Fruit fly (Drosophila melanogaster) whole organism, adult: ENCODE data around the gene mei-218.

Experiments
- CG11617 ChIP-seq: fragments of 200-800 bp; sonication (Bioruptor generic); optimal IDR thresholded peaks from 2 replicates; lab custom pipeline; 2017; ENCODE audit warnings: mild to moderate bottlenecking, missing biosample characterization, missing genetic modification reagents, missing genetic modification characterization
- CG12768 ChIP-seq: fragments of 200-800 bp; sonication (Bioruptor generic); optimal IDR thresholded peaks from 2 replicates; lab custom pipeline; 2017; ENCODE audit warnings: missing biosample characterization, missing genetic modification characterization, mild to moderate bottlenecking, moderate library complexity, missing genetic modification reagents
- CG14711 ChIP-seq: fragments of 200-800 bp; sonication (Bioruptor generic); optimal IDR thresholded peaks from 2 replicates; lab custom pipeline; 2018; ENCODE audit warnings: missing biosample characterization, mild to moderate bottlenecking, missing genetic modification characterization, moderate library complexity
- CG1620 ChIP-seq: fragments of 200-800 bp; sonication (Bioruptor generic); optimal IDR thresholded peaks from 2 replicates; lab custom pipeline; 2016; ENCODE audit warnings: missing biosample characterization, missing genetic modification characterization
- CG33017 ChIP-seq: fragments of 200-800 bp; sonication (Bioruptor generic); optimal IDR thresholded peaks from 2 replicates; lab custom pipeline; 2018; ENCODE audit warnings: missing biosample characterization, mild to moderate bottlenecking, missing genetic modification characterization, moderate library complexity
- CG5204 ChIP-seq: fragments of 200-800 bp; sonication (Bioruptor generic); optimal IDR thresholded peaks from 2 replicates; lab custom pipeline; 2016; ENCODE audit warnings: missing biosample characterization, missing genetic modification characterization
- CG7045 ChIP-seq: fragments of 200-800 bp; sonication (Bioruptor generic); optimal IDR thresholded peaks from 2 replicates; lab custom pipeline; 2017; ENCODE audit warnings: missing biosample characterization, mild to moderate bottlenecking, missing genetic modification characterization
- CG7101 ChIP-seq: fragments of 200-800 bp; sonication (Bioruptor generic); optimal IDR thresholded peaks from 2 replicates; lab custom pipeline; 2018; ENCODE audit warnings: missing biosample characterization, mild to moderate bottlenecking, missing genetic modification characterization, moderate library complexity
- Clk ChIP-seq: fragments of 200-800 bp; sonication (Bioruptor generic); optimal IDR thresholded peaks from 2 replicates; lab custom pipeline; 2017; ENCODE audit warnings: missing biosample characterization, missing genetic modification characterization
- Crg-1 ChIP-seq: fragments of 200-800 bp; sonication (Bioruptor generic); optimal IDR thresholded peaks from 2 replicates; lab custom pipeline; 2016; ENCODE audit warnings: missing biosample characterization, missing genetic modification characterization
- Hr96 ChIP-seq: fragments of 200-800 bp; sonication (Bioruptor generic); optimal IDR thresholded peaks from 2 replicates; lab custom pipeline; 2016; ENCODE audit warnings: missing biosample characterization, missing genetic modification characterization
- Mnt ChIP-seq: fragments of 200-800 bp; sonication (Bioruptor generic); optimal IDR thresholded peaks from 2 replicates; lab custom pipeline; 2016; ENCODE audit warnings: missing biosample characterization, mild to moderate bottlenecking, missing genetic modification characterization
- bab1 ChIP-seq: fragments of 200-800 bp; sonication (Bioruptor generic); optimal IDR thresholded peaks from 3 replicates; lab custom pipeline; 2019; ENCODE audit warnings: missing biosample characterization, mild to moderate bottlenecking, missing genetic modification characterization, moderate library complexity
- cic ChIP-seq: fragments of 200-800 bp; sonication (Bioruptor generic); optimal IDR thresholded peaks from 2 replicates; lab custom pipeline; 2017; ENCODE audit warnings: missing biosample characterization, mild to moderate bottlenecking, missing genetic modification characterization, moderate library complexity
- cnc ChIP-seq, 2 experiments: fragments of >200 bp; optimal IDR thresholded peaks; 2 replicates each; lab custom pipeline; 2017
- kay ChIP-seq: fragments of 200-800 bp; sonication (Bioruptor generic); peaks from one replicate; lab custom pipeline; 2016; ENCODE audit warnings: missing biosample characterization, missing genetic modification characterization, borderline replicate concordance
- ovo ChIP-seq: fragments of 200-800 bp; sonication (Bioruptor generic); optimal IDR thresholded peaks from 2 replicates; lab custom pipeline; 2016; ENCODE audit warnings: missing biosample characterization, missing genetic modification characterization
- pad ChIP-seq: fragments of 200-800 bp; sonication (Bioruptor generic); optimal IDR thresholded peaks from 3 replicates; lab custom pipeline; 2017; ENCODE audit warnings: missing biosample characterization, missing genetic modification characterization, mild to moderate bottlenecking, moderate library complexity, missing genetic modification reagents
- tj ChIP-seq: fragments of 200-800 bp; sonication (Bioruptor generic); optimal IDR thresholded peaks from 3 replicates; lab custom pipeline; 2017; ENCODE audit warnings: missing biosample characterization, mild to moderate bottlenecking, missing genetic modification characterization, moderate library complexity
- toe ChIP-seq: fragments of 200-800 bp; sonication (Bioruptor generic); optimal IDR thresholded peaks from 2 replicates; lab custom pipeline; 2016; ENCODE audit warnings: missing biosample characterization, missing genetic modification characterization

The mei-218 gene

DNA sequence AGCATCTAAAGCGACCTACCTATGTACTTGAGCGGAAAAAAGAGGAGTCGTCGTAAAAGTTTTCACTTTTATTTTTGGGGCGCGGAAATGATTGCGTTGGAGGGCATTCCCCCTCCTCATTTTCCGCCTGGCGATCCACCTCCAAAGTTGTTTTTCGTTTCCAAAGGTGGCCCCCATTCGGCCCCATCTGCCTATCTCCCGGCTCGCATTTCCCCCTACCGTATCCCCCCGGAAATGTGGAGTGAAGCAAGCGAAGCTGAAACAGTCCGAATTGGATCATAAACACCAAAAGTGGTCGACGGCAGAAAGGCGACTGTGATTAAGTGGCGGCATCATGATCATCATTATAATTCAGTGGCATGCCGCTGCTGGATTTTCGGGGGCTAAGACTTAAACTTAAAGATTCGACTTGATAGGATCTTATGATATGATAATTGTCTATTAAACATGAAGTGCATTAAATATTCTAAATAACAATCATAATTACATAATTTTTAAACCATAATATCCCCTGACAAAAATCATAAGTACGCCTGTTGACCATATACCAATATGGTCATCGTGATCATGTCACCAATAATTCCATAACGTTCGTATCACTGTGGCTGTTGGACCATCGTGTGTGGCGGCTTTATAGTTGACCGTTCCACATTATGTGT lies 19.1 kb downstream of the mei-218 start:
- TF ChIP-seq Mnt (GFP tag; lab: Kevin White, UChicago), result no peak
- no peak for TF ChIP-seq CG7045
- TF ChIP-seq Hr96 (GFP tag; lab: Kevin White, UChicago), result no peak
- no peak for TF ChIP-seq CG7101
- no peak for TF ChIP-seq CG1620 (GFP tag; lab: Kevin White, UChicago)
- TF ChIP-seq CG12768 (GFP tag; lab: Kevin White, UChicago), result no peak
- TF ChIP-seq CG11617, result no peak
- TF ChIP-seq Clk (GFP tag; lab: Kevin White, UChicago), result no peak
- TF ChIP-seq toe (GFP tag; lab: Kevin White, UChicago), result no peak
- no peak for TF ChIP-seq cic
- TF ChIP-seq CG5204, result no peak
- no peak for TF ChIP-seq pad (GFP tag; lab: Kevin White, UChicago)
- TF ChIP-seq kay (GFP tag; lab: Kevin White, UChicago), result no peak

DNA sequence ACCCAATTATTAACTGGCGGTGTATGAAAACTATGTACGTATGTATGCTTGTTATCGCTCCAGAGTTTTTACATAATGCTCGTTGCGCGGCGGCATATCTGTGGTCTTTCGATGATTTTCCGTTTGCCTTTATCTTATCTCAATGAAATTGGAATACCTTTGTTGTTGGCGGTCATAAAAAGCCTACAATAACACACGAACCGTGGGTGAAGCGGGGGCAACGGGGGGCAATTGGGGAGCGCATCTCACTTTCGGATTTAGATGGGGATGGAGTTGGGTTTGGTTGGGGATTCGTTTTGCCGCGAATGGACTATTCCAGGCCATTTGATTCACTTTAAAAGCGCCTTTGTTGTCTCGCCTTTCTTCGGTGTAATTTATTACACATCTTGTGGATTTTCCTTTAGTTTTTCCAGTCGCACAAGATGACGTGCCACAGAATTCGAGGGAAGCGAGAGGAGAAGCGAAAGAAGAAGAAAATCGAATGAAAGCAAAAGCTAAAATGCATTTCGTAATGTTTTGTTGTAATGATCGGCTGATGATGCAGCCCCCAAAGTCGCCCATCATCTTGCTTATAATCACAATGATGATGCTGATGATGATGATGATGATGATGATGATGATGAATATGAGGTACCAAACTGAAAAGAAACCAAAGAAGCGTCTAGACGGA lies 20.2 kb downstream of the mei-218 start:
- TF ChIP-seq CG7045, result no peak
- TF ChIP-seq cic, result no peak
- no peak for TF ChIP-seq cnc (optimal IDR thresholded peaks at IDR 0.05; lab: Kevin White, UChicago)
- no peak for TF ChIP-seq kay (GFP tag; lab: Kevin White, UChicago)
- TF ChIP-seq CG33017 (tag; lab: Kevin White, UChicago), result no peak
- no peak for TF ChIP-seq CG5204
- TF ChIP-seq toe (GFP tag; lab: Kevin White, UChicago), result no peak
- no peak for TF ChIP-seq CG7101
- no peak for TF ChIP-seq tj
- no peak for TF ChIP-seq CG12768 (GFP tag; lab: Kevin White, UChicago)
- no peak for TF ChIP-seq CG14711
- no peak for TF ChIP-seq bab1 (GFP tag; lab: Kevin White, UChicago)
- no peak for TF ChIP-seq Mnt (GFP tag; lab: Kevin White, UChicago)
- TF ChIP-seq CG1620 (GFP tag; lab: Kevin White, UChicago), result no peak
- TF ChIP-seq Hr96 (GFP tag; lab: Kevin White, UChicago), result no peak
- no peak for TF ChIP-seq Clk (GFP tag; lab: Kevin White, UChicago)
- TF ChIP-seq CG11617, result no peak
- TF ChIP-seq pad (GFP tag; lab: Kevin White, UChicago), result no peak

DNA sequence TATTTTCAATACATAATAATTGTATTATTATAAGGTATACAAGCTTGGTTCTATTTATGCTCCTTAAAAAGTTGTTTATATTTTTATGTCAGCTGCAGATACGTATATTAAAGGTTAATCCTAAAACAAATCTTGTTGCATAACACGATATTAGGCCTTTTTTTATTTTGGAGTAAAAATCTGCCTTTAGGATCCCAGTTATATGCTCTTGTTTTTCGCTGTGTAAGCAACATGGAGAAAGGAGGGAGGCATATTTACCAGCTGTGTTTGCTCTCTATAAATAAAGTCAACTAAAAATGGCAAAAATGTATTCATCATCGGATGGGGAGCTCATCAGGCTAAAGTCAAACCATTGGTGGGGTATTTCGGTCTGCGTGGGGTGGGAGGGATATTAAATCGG lies 21.2 kb downstream of the mei-218 start:
- TF ChIP-seq CG14711 (peak; percentile 11), tj (no peak), CG12768 (GFP tag; lab: Kevin White, UChicago) (no peak), Clk (GFP tag; lab: Kevin White, UChicago) (no peak), Hr96 (GFP tag; lab: Kevin White, UChicago) (no peak), CG11617 (no peak), CG5204 (no peak), pad (GFP tag; lab: Kevin White, UChicago) (peak; percentile 28), bab1 (GFP tag; lab: Kevin White, UChicago) (no peak)

DNA sequence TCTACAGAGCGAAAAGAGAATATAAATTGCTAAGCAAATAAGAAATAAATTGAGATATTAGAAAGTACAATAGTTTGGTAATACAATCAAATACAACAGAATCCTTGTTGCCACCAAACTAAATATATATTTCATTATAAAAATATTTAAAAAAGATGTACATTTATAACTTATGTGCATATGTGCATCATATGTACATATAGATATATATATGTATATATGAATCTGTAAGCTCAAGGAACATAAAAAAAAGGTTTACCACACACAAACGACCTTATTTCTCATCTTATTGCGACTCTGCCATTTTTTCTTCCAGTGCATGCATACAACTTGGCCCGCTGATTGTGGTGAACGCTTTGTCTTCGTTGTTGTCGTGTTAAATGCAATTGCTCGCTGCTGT lies 29.5 kb downstream of the mei-218 start:
- TF ChIP-seq cnc (optimal IDR thresholded peaks at IDR 0.05; lab: Kevin White, UChicago) (no peak), CG11617 (peak; percentile 62), bab1 (GFP tag; lab: Kevin White, UChicago) (peak; percentile 50), Clk (GFP tag; lab: Kevin White, UChicago) (no peak), tj (peak; percentile 21), CG7045 (no peak), CG1620 (GFP tag; lab: Kevin White, UChicago) (no peak), CG7101 (peak; percentile 48), CG33017 (tag; lab: Kevin White, UChicago) (peak; percentile 15), CG14711 (peak; percentile 39), Hr96 (GFP tag; lab: Kevin White, UChicago) (no peak), toe (GFP tag; lab: Kevin White, UChicago) (no peak), CG12768 (GFP tag; lab: Kevin White, UChicago) (no peak), pad (GFP tag; lab: Kevin White, UChicago) (no peak), Crg-1 (GFP tag; lab: Kevin White, UChicago) (no peak), kay (GFP tag; lab: Kevin White, UChicago) (no peak), ovo (no peak), cic (no peak), CG5204 (no peak), Mnt (GFP tag; lab: Kevin White, UChicago) (no peak)

DNA sequence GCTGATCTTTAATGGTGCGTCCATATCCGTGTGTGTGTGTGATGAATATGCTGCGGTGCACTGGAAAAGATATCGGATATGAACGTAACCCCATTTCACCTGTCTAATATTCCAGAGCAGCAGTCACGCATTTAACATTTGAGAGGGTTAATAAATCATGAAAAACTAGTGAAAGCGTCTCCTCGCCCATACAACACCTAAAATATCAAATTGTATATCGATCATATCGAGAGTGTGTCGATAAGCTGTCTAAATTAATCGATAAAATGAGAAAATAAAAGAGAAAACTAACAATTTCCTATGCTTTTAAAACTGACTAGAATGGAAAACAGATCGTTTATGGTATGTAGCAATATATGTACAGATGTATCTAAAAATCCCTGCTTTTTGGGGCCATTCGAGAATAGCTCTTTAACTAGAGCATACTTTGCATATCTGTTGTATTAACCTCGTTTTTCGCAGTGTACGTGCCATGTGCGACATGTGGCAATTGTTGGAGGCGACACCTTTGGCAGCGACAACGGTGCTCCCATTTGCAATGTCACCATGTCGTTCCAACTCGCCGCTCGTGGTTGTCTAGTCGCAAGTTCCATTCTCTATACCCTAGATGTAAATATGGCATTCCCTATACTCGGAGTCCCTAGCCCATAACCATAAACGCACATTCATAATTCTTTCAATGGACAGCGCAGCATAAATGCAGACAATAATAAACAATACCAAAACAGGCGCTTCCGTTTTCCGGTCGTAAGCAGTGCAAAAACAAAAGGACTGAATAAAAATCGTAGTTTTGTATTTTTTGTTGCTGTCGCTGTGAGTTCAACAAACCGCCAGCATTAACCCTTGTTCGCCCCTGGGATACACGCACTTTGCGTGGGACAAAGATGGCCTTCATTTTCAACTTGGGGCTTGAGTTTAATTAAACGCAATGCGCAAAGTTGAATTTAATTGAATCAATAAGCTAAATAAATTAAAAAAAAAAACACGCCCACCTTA lies 30.5 kb downstream of the mei-218 start:
- TF ChIP-seq kay (GFP tag; lab: Kevin White, UChicago) (peak; percentile 7), pad (GFP tag; lab: Kevin White, UChicago) (no peak)

DNA sequence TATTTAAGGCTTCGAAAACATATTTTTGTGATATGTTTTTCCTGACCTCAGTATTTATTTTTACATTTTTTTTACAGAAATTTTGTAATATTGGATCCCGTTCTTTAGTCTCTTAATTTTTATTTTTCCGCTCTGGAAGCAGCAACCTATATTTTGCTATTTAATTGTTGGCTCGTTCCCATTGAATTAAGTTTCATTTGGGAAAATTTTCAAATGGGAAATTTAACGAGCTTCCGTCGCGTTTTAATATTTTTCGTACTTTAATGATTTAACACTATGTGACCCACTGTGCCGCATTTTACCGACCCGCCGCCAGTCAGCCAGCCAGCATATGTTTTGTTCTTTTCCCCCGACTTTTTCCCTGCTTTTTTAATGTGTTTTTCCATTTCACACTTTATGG lies 31.5 kb downstream of the mei-218 start:
- no peak for TF ChIP-seq Mnt (GFP tag; lab: Kevin White, UChicago)
- TF ChIP-seq cnc (optimal IDR thresholded peaks at IDR 0.05; lab: Kevin White, UChicago), result no peak
- no peak for TF ChIP-seq cic
- TF ChIP-seq CG5204, result no peak
- TF ChIP-seq ovo, result no peak
- no peak for TF ChIP-seq Hr96 (GFP tag; lab: Kevin White, UChicago)
- TF ChIP-seq CG11617, result no peak
- TF ChIP-seq tj, result no peak
- no peak for TF ChIP-seq kay (GFP tag; lab: Kevin White, UChicago)
- no peak for TF ChIP-seq CG14711
